Worm (Caenorhabditis elegans) whole organism, late embryonic: ENCODE data around the gene odc-1.

ENCODE experiments used
- T23F11.4 ChIP-seq: fragments of 200-800 bp; sonication (Bioruptor generic); optimal IDR thresholded peaks from 2 replicates; lab custom pipeline; 2018; ENCODE audit warnings: mild to moderate bottlenecking, missing genetic modification characterization, missing compliant biosample characterization
- ceh-18 ChIP-seq: sonication (generic microtip); optimal IDR thresholded peaks from 2 replicates; lab custom pipeline; 2016; ENCODE audit warnings: missing genetic modification characterization, missing compliant biosample characterization
- ceh-22 ChIP-seq: sonication (generic microtip); optimal IDR thresholded peaks from 2 replicates; lab custom pipeline; 2017; ENCODE audit warnings: missing biosample characterization, missing genetic modification characterization
- ceh-31 ChIP-seq: sonication (generic microtip); optimal IDR thresholded peaks from 2 replicates; lab custom pipeline; 2016; ENCODE audit warnings: missing genetic modification characterization, missing compliant biosample characterization
- ceh-6 ChIP-seq: fragments of 200-800 bp; sonication (Bioruptor generic); optimal IDR thresholded peaks from 2 replicates; lab custom pipeline; 2018; ENCODE audit warnings: mild to moderate bottlenecking, missing genetic modification characterization, missing compliant biosample characterization
- eyg-1 ChIP-seq: sonication (generic microtip); optimal IDR thresholded peaks from 2 replicates; lab custom pipeline; 2016; ENCODE audit warnings: missing genotype, missing genetic modification characterization, missing compliant biosample characterization
- hlh-13 ChIP-seq: fragments of 200-800 bp; sonication (Bioruptor generic); optimal IDR thresholded peaks from 2 replicates; lab custom pipeline; 2018; ENCODE audit warnings: mild to moderate bottlenecking, missing genetic modification characterization, missing compliant biosample characterization
- hlh-30 ChIP-seq: sonication (generic microtip); optimal IDR thresholded peaks from 2 replicates; lab custom pipeline; 2017; ENCODE audit warnings: antibody characterized with exemption, missing genetic modification characterization, missing compliant biosample characterization; ENCODE audit not compliant: insufficient read depth
- hlh-6 ChIP-seq: sonication (generic microtip); optimal IDR thresholded peaks from 2 replicates; lab custom pipeline; 2016; ENCODE audit warnings: missing genotype, missing genetic modification characterization, missing compliant biosample characterization
- odd-2 ChIP-seq: sonication (generic microtip); optimal IDR thresholded peaks from 2 replicates; lab custom pipeline; 2017; ENCODE audit warnings: antibody characterized with exemption, mild to moderate bottlenecking, missing genetic modification characterization, missing compliant biosample characterization
- pqm-1 ChIP-seq: sonication (generic microtip); optimal IDR thresholded peaks from 2 replicates; lab custom pipeline; 2016; ENCODE audit warnings: missing genetic modification characterization, missing compliant biosample characterization

DNA sequence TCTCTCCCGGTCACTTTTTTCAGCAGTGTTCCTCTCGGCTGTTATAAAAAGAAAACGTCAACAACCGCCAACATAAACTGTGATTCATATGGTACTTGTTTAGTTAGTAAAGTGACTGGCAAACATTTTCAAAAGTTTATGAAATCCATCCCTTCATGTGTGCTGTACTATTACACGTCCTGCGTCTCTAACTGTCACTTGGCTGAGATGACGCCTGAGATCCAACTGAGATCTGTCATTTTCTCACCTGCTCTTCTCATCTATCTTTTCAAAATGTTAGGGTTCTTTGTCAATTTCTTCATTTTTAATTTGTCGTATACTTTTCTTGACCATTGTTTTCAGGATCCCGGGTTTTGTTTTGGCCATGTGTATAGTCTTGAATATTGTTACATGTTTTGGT, 25.3 kb downstream of the odc-1 start:
- TF ChIP-seq odd-2 (no peak), eyg-1 (tag; lab: Kevin White, UChicago) (no peak), hlh-6 (tag; lab: Kevin White, UChicago) (no peak), ceh-22 (no peak), pqm-1 (tag; lab: Kevin White, UChicago) (no peak), hlh-13 (no peak), ceh-6 (no peak), ceh-31 (no peak), hlh-30 (tag; lab: Kevin White, UChicago) (no peak), ceh-18 (tag; lab: Kevin White, UChicago) (no peak), T23F11.4 (GFP tag; lab: Kevin White, UChicago) (no peak)
